Fruit fly (Drosophila melanogaster): ENCODE data around the gene CG12617.

CG12617 gene

dm6 chr2L:20294393-20294792 lies at the start of gene CG12617:
CG12617 (plus strand) TSS chr2L:20294693.
- no peak for TF ChIP-seq HLHmδ (GFP tag; optimal IDR thresholded peaks at IDR 0.05)
- TF ChIP-seq aop (GFP tag; IDR thresholded peaks at IDR 0.05), result no peak
- no peak for TF ChIP-seq pfk (GFP tag; optimal IDR thresholded peaks at IDR 0.05)
- TF ChIP-seq CG12104 (GFP tag; optimal IDR thresholded peaks at IDR 0.05), result no peak
- no peak for TF ChIP-seq CG10543 (GFP tag; optimal IDR thresholded peaks at IDR 0.05)
- no peak for TF ChIP-seq ap (GFP tag; IDR thresholded peaks at IDR 0.05)
- TF ChIP-seq CG8359 (GFP tag; optimal IDR thresholded peaks at IDR 0.05; ENCODE audit: borderline replicate concordance), result no peak
- no peak for TF ChIP-seq CG7357 (GFP tag; IDR thresholded peaks at IDR 0.05)
- no peak for TF ChIP-seq Hr78 (GFP tag; optimal IDR thresholded peaks at IDR 0.05)
- TF ChIP-seq Dll (GFP tag; IDR thresholded peaks at IDR 0.05; ENCODE audit: partially characterized antibody), result no peak
- TF ChIP-seq Neu2 (GFP tag; optimal IDR thresholded peaks at IDR 0.05; ENCODE audit: borderline replicate concordance), result no peak
- no peak for TF ChIP-seq Mrtf (GFP tag; IDR thresholded peaks at IDR 0.05)
- TF ChIP-seq CG5245 (GFP tag; optimal IDR thresholded peaks at IDR 0.05), result no peak
- no peak for TF ChIP-seq CG9932 (GFP tag; IDR thresholded peaks at IDR 0.05)
- TF ChIP-seq CrebB (tag; optimal IDR thresholded peaks at IDR 0.05), result no peak
- TF ChIP-seq crol (GFP tag; IDR thresholded peaks at IDR 0.05), result no peak
- TF ChIP-seq HmgD (GFP tag; optimal IDR thresholded peaks at IDR 0.05), result no peak
- no peak for TF ChIP-seq CG7372 (GFP tag; IDR thresholded peaks at IDR 0.05)
- TF ChIP-seq CG11093 (GFP tag; IDR thresholded peaks at IDR 0.05), result no peak
- TF ChIP-seq Dad (GFP tag; optimal IDR thresholded peaks at IDR 0.05), result no peak

DNA sequence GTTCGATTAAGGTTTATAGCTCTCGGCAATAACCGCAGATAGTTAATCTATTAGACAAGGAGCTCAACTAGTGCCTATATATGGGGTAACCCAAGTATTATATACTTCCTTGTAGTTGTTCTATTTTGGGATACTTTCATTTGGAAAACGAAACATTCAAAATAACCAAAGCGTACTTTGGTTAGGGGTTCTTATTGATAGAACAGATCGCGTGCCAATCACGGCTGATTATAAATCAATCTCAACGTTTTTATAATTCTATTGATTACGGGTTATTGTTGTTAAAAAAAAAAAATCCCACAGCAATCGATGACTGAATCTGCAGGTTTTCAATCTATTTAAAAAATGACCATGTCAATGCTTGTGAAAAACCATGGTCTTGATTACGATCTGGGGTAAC lies 37.4 kb upstream of the CG12617 start, which contains the start of gene CG17571:
TSS of gene CG17571 (minus strand) at position 101 of the 400 bp plus-strand sequence.
- TF ChIP-seq pros (GFP tag; optimal IDR thresholded peaks at IDR 0.05) (no peak), bbx (GFP tag; IDR thresholded peaks at IDR 0.05; ENCODE audit: partially characterized antibody) (no peak), exex (tag; optimal IDR thresholded peaks at IDR 0.05) (peak; percentile 61)

- TF ChIP-seq sd (tag; optimal IDR thresholded peaks at IDR 0.05) (peak; percentile 53), gsb-n (tag; optimal IDR thresholded peaks at IDR 0.05) (no peak), sug (tag; optimal IDR thresholded peaks at IDR 0.05) (peak; percentile 11), Hey (tag; optimal IDR thresholded peaks at IDR 0.05) (peak; percentile 90), exex (tag; optimal IDR thresholded peaks at IDR 0.05) (peak; percentile 67), CG15011 (GFP tag; optimal IDR thresholded peaks at IDR 0.05) (no peak), Hsf (GFP tag; optimal IDR thresholded peaks at IDR 0.05) (no peak), sc (optimal IDR thresholded peaks at IDR 0.05) (no peak), sc (GFP tag; optimal IDR thresholded peaks at IDR 0.05) (no peak), Bgb (GFP tag; IDR thresholded peaks at IDR 0.05; ENCODE audit: partially characterized antibody) (no peak), CG3407 (GFP tag; optimal IDR thresholded peaks at IDR 0.05) (no peak)
Observed at dm6 chr2L:20263050-20263449, 31.4 kb upstream of the CG12617 start.

DNA sequence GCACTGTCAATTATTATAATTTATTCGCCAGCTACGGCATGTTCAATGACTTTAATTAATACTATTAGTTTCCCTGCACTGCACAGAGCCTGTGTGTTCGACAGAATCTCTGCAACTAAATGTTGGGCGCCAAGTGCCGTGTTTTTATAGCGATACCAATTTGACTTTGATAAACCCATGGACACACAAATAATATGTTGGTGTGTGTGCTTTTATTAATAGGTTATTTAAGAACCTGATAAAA lies 30.2 kb upstream of the CG12617 start, which contains the start of gene CG17570:
TSS of gene CG17570 (minus strand) at position 101 of the 244 bp plus-strand sequence.
- TF ChIP-seq CG8478 (optimal IDR thresholded peaks at IDR 0.05), result no peak
- no peak for TF ChIP-seq org-1 (GFP tag; optimal IDR thresholded peaks at IDR 0.05)
- TF ChIP-seq ac (GFP tag; optimal IDR thresholded peaks at IDR 0.05), result no peak
- no peak for TF ChIP-seq CG11398 (GFP tag; optimal IDR thresholded peaks at IDR 0.05)
- no peak for TF ChIP-seq CG3065 (GFP tag; optimal IDR thresholded peaks at IDR 0.05)
- TF ChIP-seq CG2889 (GFP tag; IDR thresholded peaks at IDR 0.05), result no peak
- TF ChIP-seq CG2678 (tag; optimal IDR thresholded peaks at IDR 0.05), result no peak
- no peak for TF ChIP-seq CG13624 (GFP tag; optimal IDR thresholded peaks at IDR 0.05)
- TF ChIP-seq CG3281 (GFP tag; optimal IDR thresholded peaks at IDR 0.05), result no peak
- TF ChIP-seq CG7963 (GFP tag; IDR thresholded peaks at IDR 0.05; ENCODE audit: partially characterized antibody), result no peak
- no peak for TF ChIP-seq NfI (GFP tag; optimal IDR thresholded peaks at IDR 0.05)
- TF ChIP-seq CG2712 (tag; optimal IDR thresholded peaks at IDR 0.05), result no peak
- no peak for TF ChIP-seq grn (GFP tag; optimal IDR thresholded peaks at IDR 0.05)
- TF ChIP-seq CG7556 (GFP tag; optimal IDR thresholded peaks at IDR 0.05), result no peak
- TF ChIP-seq btn (GFP tag; optimal IDR thresholded peaks at IDR 0.05), result no peak
- TF ChIP-seq CG9437 (GFP tag; optimal IDR thresholded peaks at IDR 0.05), result no peak
- TF ChIP-seq HLHmδ (GFP tag; optimal IDR thresholded peaks at IDR 0.05), result no peak
- TF ChIP-seq CG6854 (GFP tag; optimal IDR thresholded peaks at IDR 0.05), result no peak
